Worm (Caenorhabditis elegans) whole organism, young adult: ENCODE results near the gene spe-6.

Source experiments
- B0019.2 ChIP-seq: fragments of 200-800 bp; sonication (Bioruptor generic); conservative IDR thresholded peaks from 2 replicates; pipeline ENCODE4 v1.3.6; 2022; ENCODE audit warnings: missing genetic modification reagents, missing genetic modification characterization, missing compliant biosample characterization
- B0261.1 ChIP-seq: sonication (generic microtip); optimal IDR thresholded peaks from 2 replicates; lab custom pipeline; 2016; ENCODE audit warnings: mild to moderate bottlenecking, missing genetic modification characterization, moderate library complexity, missing compliant biosample characterization
- D2030.7 ChIP-seq: fragments of 200-800 bp; sonication (Bioruptor generic); IDR thresholded peaks from 2 replicates; pipeline ENCODE4 v1.3.6; 2022; ENCODE audit warnings: missing genetic modification reagents, missing genetic modification characterization, missing compliant biosample characterization
- F10E7.11 ChIP-seq: sonication (generic microtip); optimal IDR thresholded peaks from 2 replicates; lab custom pipeline; 2017; ENCODE audit warnings: mild to moderate bottlenecking, missing genetic modification characterization, moderate library complexity, missing compliant biosample characterization
- F33H1.4 ChIP-seq: fragments of 200-800 bp; sonication (Bioruptor generic); IDR thresholded peaks from 2 replicates; pipeline ENCODE4 v1.3.6; 2022; ENCODE audit warnings: missing genetic modification reagents, missing genetic modification characterization, missing compliant biosample characterization
- F39B2.1 ChIP-seq: fragments of 200-800 bp; sonication (Bioruptor generic); IDR thresholded peaks from 2 replicates; pipeline ENCODE4 v1.3.6; 2022; ENCODE audit warnings: missing genetic modification reagents, missing genetic modification characterization, missing compliant biosample characterization
- F55B11.4 ChIP-seq: sonication (generic microtip); optimal IDR thresholded peaks from 2 replicates; lab custom pipeline; 2016; ENCODE audit warnings: missing compliant biosample characterization, missing genetic modification characterization, borderline replicate concordance; ENCODE audit not compliant: insufficient read depth
- Y53F4B.3 ChIP-seq: fragments of 200-800 bp; sonication (Bioruptor generic); IDR thresholded peaks from 2 replicates; pipeline ENCODE4 v1.3.6; 2022; ENCODE audit warnings: missing genetic modification reagents, missing genetic modification characterization, missing compliant biosample characterization
- Y53G8AR.9 ChIP-seq: fragments of 200-800 bp; sonication (Bioruptor generic); conservative IDR thresholded peaks from 2 replicates; pipeline ENCODE4 v1.3.6; 2022; ENCODE audit warnings: missing genetic modification reagents, missing genetic modification characterization, missing compliant biosample characterization
- Y67H2A.10 ChIP-seq: fragments of 200-800 bp; sonication (Bioruptor generic); conservative IDR thresholded peaks from 2 replicates; pipeline ENCODE4 v1.3.6; 2022; ENCODE audit warnings: missing genetic modification reagents, missing genetic modification characterization, missing compliant biosample characterization
- aptf-3 ChIP-seq: fragments of 200-800 bp; sonication (Bioruptor generic); IDR thresholded peaks from 2 replicates; pipeline ENCODE4 v1.3.6; 2022; ENCODE audit warnings: missing genetic modification characterization, missing compliant biosample characterization
- attf-6 ChIP-seq: fragments of 200-800 bp; sonication (Bioruptor generic); IDR thresholded peaks from 2 replicates; pipeline ENCODE4 v1.3.6; 2022; ENCODE audit warnings: missing genetic modification reagents, missing genetic modification characterization, missing compliant biosample characterization
- ccch-3 ChIP-seq: fragments of 200-800 bp; sonication (Bioruptor generic); optimal IDR thresholded peaks from 2 replicates; lab custom pipeline; 2018; ENCODE audit warnings: mild to moderate bottlenecking, missing genetic modification characterization, missing compliant biosample characterization
- cebp-1 ChIP-seq, 2 experiments: fragments of 200-800 bp in 1 of 2; sonication (Bioruptor generic) in 1 of 2; sonication (generic microtip) in 1 of 2; IDR thresholded peaks in 1 of 2; optimal IDR thresholded peaks in 1 of 2; 2 replicates each; pipeline versions ENCODE4 v1.3.6 to Lab custom; 2017 to 2022; ENCODE audit warnings: missing compliant biosample characterization in 2 of 2, missing genetic modification characterization in 2 of 2, mild to moderate bottlenecking in 1 of 2, missing genetic modification reagents in 1 of 2, moderate library complexity in 1 of 2
- cebp-2 ChIP-seq: fragments of 200-800 bp; sonication (Bioruptor generic); IDR thresholded peaks from 2 replicates; pipeline ENCODE4 v1.3.6; 2022; ENCODE audit warnings: missing genetic modification characterization, missing compliant biosample characterization
- ceh-100 ChIP-seq: fragments of 200-800 bp; sonication (Bioruptor generic); IDR thresholded peaks from 2 replicates; pipeline ENCODE4 v1.3.6; 2022; ENCODE audit warnings: missing genetic modification reagents, missing genetic modification characterization, missing compliant biosample characterization
- chd-7 ChIP-seq: sonication (generic microtip); optimal IDR thresholded peaks from 2 replicates; lab custom pipeline; 2016; ENCODE audit warnings: mild to moderate bottlenecking, missing genetic modification characterization, moderate library complexity, missing compliant biosample characterization
- dpff-1 ChIP-seq: sonication (generic microtip); optimal IDR thresholded peaks from 2 replicates; lab custom pipeline; 2017; ENCODE audit warnings: mild to moderate bottlenecking, missing genetic modification characterization, missing compliant biosample characterization
- dpl-1 ChIP-seq: fragments of 150-350 bp; optimal IDR thresholded peaks from 2 replicates; lab custom pipeline; 2014; ENCODE audit warnings: missing biosample characterization, missing genetic modification reagents, missing genetic modification characterization
- egl-18 ChIP-seq: fragments of 200-800 bp; sonication (Bioruptor generic); IDR thresholded peaks from 2 replicates; pipeline ENCODE4 v1.3.6; 2022; ENCODE audit warnings: missing genetic modification reagents, missing genetic modification characterization, missing compliant biosample characterization
- ets-4 ChIP-seq: fragments of 200-800 bp; sonication (Bioruptor generic); optimal IDR thresholded peaks from 2 replicates; lab custom pipeline; 2018; ENCODE audit warnings: mild to moderate bottlenecking, missing genetic modification characterization, missing compliant biosample characterization
- hlh-26 ChIP-seq: fragments of 200-800 bp; sonication (Bioruptor generic); conservative IDR thresholded peaks from 2 replicates; pipeline ENCODE4 v1.3.6; 2022; ENCODE audit warnings: missing genetic modification reagents, missing genetic modification characterization, missing compliant biosample characterization
- hmg-1.2 ChIP-seq: fragments of 200-800 bp; sonication (Bioruptor generic); IDR thresholded peaks from 2 replicates; pipeline ENCODE4 v1.3.6; 2022; ENCODE audit warnings: missing genetic modification reagents, missing genetic modification characterization, missing compliant biosample characterization
- hmg-20 ChIP-seq: fragments of 200-800 bp; sonication (Bioruptor generic); IDR thresholded peaks from 2 replicates; pipeline ENCODE4 v1.3.6; 2022; ENCODE audit warnings: missing genetic modification reagents, missing genetic modification characterization, missing compliant biosample characterization
- let-526 ChIP-seq: fragments of 200-800 bp; sonication (Bioruptor generic); IDR thresholded peaks from 2 replicates; pipeline ENCODE4 v1.3.6; 2022; ENCODE audit warnings: missing genetic modification reagents, missing genetic modification characterization, missing compliant biosample characterization
- let-607 ChIP-seq, 2 experiments: fragments of 200-800 bp in 1 of 2; sonication (Bioruptor generic) in 1 of 2; sonication (generic microtip) in 1 of 2; optimal IDR thresholded peaks; 2 replicates each; lab custom pipeline; 2016 to 2018; ENCODE audit warnings: mild to moderate bottlenecking in 2 of 2, missing compliant biosample characterization in 2 of 2, missing genetic modification characterization in 2 of 2, moderate library complexity in 2 of 2, missing genotype in 1 of 2
- lin-35 ChIP-seq, 3 experiments: fragments of 150-350 bp in 2 of 3; sonication (generic microtip) in 1 of 3; optimal IDR thresholded peaks; 2 replicates each; lab custom pipeline; 2014 to 2018; ENCODE audit warnings: missing biosample characterization in 3 of 3, missing genetic modification characterization in 3 of 3, missing genetic modification reagents in 3 of 3
- lin-54 ChIP-seq: fragments of 200-800 bp; sonication (Bioruptor generic); optimal IDR thresholded peaks from 2 replicates; lab custom pipeline; 2018; ENCODE audit warnings: mild to moderate bottlenecking, missing genetic modification characterization, missing compliant biosample characterization
- lsl-1 ChIP-seq: fragments of 200-800 bp; sonication (Bioruptor generic); optimal IDR thresholded peaks from 2 replicates; lab custom pipeline; 2018; ENCODE audit warnings: mild to moderate bottlenecking, missing genetic modification characterization, moderate library complexity, missing compliant biosample characterization
- madf-3 ChIP-seq: fragments of 200-800 bp; sonication (Bioruptor generic); IDR thresholded peaks from 2 replicates; pipeline ENCODE4 v1.3.6; 2022; ENCODE audit warnings: missing genetic modification reagents, missing genetic modification characterization, missing compliant biosample characterization
- mcd-1 ChIP-seq: fragments of 200-800 bp; sonication (Bioruptor generic); IDR thresholded peaks from 2 replicates; pipeline ENCODE4 v1.3.6; 2022; ENCODE audit warnings: missing genetic modification reagents, missing genetic modification characterization, missing compliant biosample characterization
- mel-28 ChIP-seq: sonication (generic microtip); optimal IDR thresholded peaks from 2 replicates; lab custom pipeline; 2016; ENCODE audit warnings: borderline replicate concordance, mild to moderate bottlenecking, missing genetic modification characterization, missing compliant biosample characterization
- nfya-1 ChIP-seq: sonication (generic microtip); optimal IDR thresholded peaks from 2 replicates; lab custom pipeline; 2017; ENCODE audit warnings: antibody characterized with exemption, missing compliant biosample characterization, missing genetic modification characterization, borderline replicate concordance; ENCODE audit not compliant: insufficient read depth
- nfyb-1 ChIP-seq: fragments of 200-800 bp; sonication (Bioruptor generic); IDR thresholded peaks from 2 replicates; pipeline ENCODE4 v1.3.6; 2022; ENCODE audit warnings: missing genetic modification reagents, missing genetic modification characterization, missing compliant biosample characterization
- nhr-120 ChIP-seq: fragments of 200-800 bp; sonication (Bioruptor generic); IDR thresholded peaks from 2 replicates; pipeline ENCODE4 v1.3.6; 2022; ENCODE audit warnings: missing genetic modification characterization, missing compliant biosample characterization
- rcor-1 ChIP-seq: fragments of 200-800 bp; sonication (Bioruptor generic); IDR thresholded peaks from 2 replicates; pipeline ENCODE4 v1.3.6; 2022; ENCODE audit warnings: missing genetic modification reagents, missing genetic modification characterization, missing compliant biosample characterization
- sdz-38 ChIP-seq: sonication (generic microtip); optimal IDR thresholded peaks from 2 replicates; lab custom pipeline; 2016; ENCODE audit warnings: missing genotype, missing genetic modification characterization, missing compliant biosample characterization
- somi-1 ChIP-seq: fragments of 200-800 bp; sonication (Bioruptor generic); optimal IDR thresholded peaks from 2 replicates; lab custom pipeline; 2018; ENCODE audit warnings: mild to moderate bottlenecking, missing genetic modification characterization, missing compliant biosample characterization
- tlf-1 ChIP-seq: fragments of 200-800 bp; sonication (Bioruptor generic); optimal IDR thresholded peaks from 2 replicates; lab custom pipeline; 2018; ENCODE audit warnings: mild to moderate bottlenecking, missing genetic modification characterization, missing compliant biosample characterization
- unc-130 ChIP-seq: sonication (generic microtip); optimal IDR thresholded peaks from 2 replicates; lab custom pipeline; 2016; ENCODE audit warnings: missing genetic modification reagents, missing genetic modification characterization, missing compliant biosample characterization
- unc-62 ChIP-seq: fragments of 150-350 bp; optimal IDR thresholded peaks from 2 replicates; lab custom pipeline; 2014; ENCODE audit warnings: missing biosample characterization, missing genetic modification reagents, missing genetic modification characterization
- ztf-22 ChIP-seq: fragments of 200-800 bp; sonication (Bioruptor generic); optimal IDR thresholded peaks from 2 replicates; lab custom pipeline; 2018; ENCODE audit warnings: mild to moderate bottlenecking, missing genetic modification characterization, moderate library complexity, missing compliant biosample characterization
- ztf-26 ChIP-seq: sonication (generic microtip); optimal IDR thresholded peaks from 2 replicates; lab custom pipeline; 2017; ENCODE audit warnings: missing genetic modification characterization, missing compliant biosample characterization
- ztf-28 ChIP-seq: fragments of 200-800 bp; sonication (Bioruptor generic); IDR thresholded peaks from 2 replicates; pipeline ENCODE4 v1.3.6; 2022; ENCODE audit warnings: missing genetic modification reagents, missing genetic modification characterization, missing compliant biosample characterization
- ztf-6 ChIP-seq: fragments of 200-800 bp; sonication (Bioruptor generic); IDR thresholded peaks from 2 replicates; pipeline ENCODE4 v1.3.6; 2022; ENCODE audit warnings: missing genetic modification reagents, missing genetic modification characterization, missing compliant biosample characterization

Gene spe-6

ce11 chrIII:11505213-11505612 lies at the start of gene spe-6, which contains the start of gene Y66D12A.21:
Gene spe-6 (plus strand): TSS chrIII:11505488.
Gene Y66D12A.21 (minus strand): TSS chrIII:11505302.
- TF ChIP-seq ztf-28 (GFP tag; lab: Robert Waterston, UW) (no peak), let-607 (tag; optimal IDR thresholded peaks at IDR 0.05; lab: Kevin White, UChicago) (no peak), ccch-3 (GFP tag; lab: Kevin White, UChicago) (no peak), D2030.7 (no peak), F39B2.1 (GFP tag; lab: Robert Waterston, UW) (no peak), ztf-6 (GFP tag; lab: Robert Waterston, UW) (no peak), ztf-26 (tag; lab: Kevin White, UChicago) (no peak), lin-54 (GFP tag; lab: Kevin White, UChicago) (peak; percentile 20), hmg-20 (no peak), lin-35 (GFP tag; optimal IDR thresholded peaks at IDR 0.05; lab: Kevin White, UChicago) (no peak), ceh-100 (GFP tag; lab: Robert Waterston, UW) (no peak), nfya-1 (tag; lab: Kevin White, UChicago) (no peak), hmg-1.2 (peak; percentile 15; the same call in 1 of the 2 replicates), mcd-1 (peak; percentile 74), B0019.2 (GFP tag; lab: Robert Waterston, UW) (no peak), Y67H2A.10 (GFP tag; lab: Robert Waterston, UW) (no peak), Y53G8AR.9 (GFP tag; lab: Robert Waterston, UW) (no peak), tlf-1 (GFP tag; lab: Kevin White, UChicago) (no peak), Y53F4B.3 (GFP tag; lab: Robert Waterston, UW) (no peak), attf-6 (GFP tag; lab: Robert Waterston, UW) (no peak), unc-130 (GFP tag; lab: Kevin White, UChicago) (no peak), cebp-2 (GFP tag; lab: Robert Waterston, UW) (no peak), unc-62 (GFP tag; lab: Kevin White, UChicago) (no peak)

DNA sequence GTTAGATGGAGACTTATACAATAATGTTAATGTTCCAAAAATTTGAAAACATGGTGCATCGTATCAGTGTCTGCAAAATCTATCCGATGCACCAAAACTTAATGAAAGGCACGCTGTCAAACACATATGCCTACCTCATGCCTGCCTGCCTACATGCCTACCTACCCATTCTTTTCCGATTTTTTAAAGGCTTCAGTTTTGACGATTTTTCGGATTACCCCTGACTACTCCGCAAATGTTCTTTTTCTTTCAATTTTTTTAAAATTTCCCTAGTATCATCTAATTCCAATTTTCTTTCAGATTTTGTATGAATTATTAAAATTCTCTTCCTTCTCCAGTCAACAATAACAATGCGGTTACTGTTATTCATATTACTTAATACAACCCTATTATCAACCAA lies 48.7 kb upstream of the spe-6 start, which contains the start of gene plr-1:
plr-1 (plus strand) TSS at position 301 of the 400 bp plus-strand sequence.
- TF ChIP-seq ztf-26 (tag; lab: Kevin White, UChicago): no peak
- TF ChIP-seq ztf-22 (GFP tag; lab: Kevin White, UChicago): no peak
- no peak for TF ChIP-seq unc-62 (GFP tag; lab: Kevin White, UChicago)
- TF ChIP-seq lsl-1 (GFP tag; lab: Kevin White, UChicago): no peak
- TF ChIP-seq cebp-1 (GFP tag; IDR thresholded peaks at IDR 0.05; lab: Robert Waterston, UW): no peak
- no peak for TF ChIP-seq cebp-1 (tag; optimal IDR thresholded peaks at IDR 0.05; lab: Kevin White, UChicago)
- no peak for TF ChIP-seq rcor-1 (GFP tag; lab: Robert Waterston, UW)
- TF ChIP-seq B0019.2 (GFP tag; lab: Robert Waterston, UW): no peak
- no peak for TF ChIP-seq madf-3 (GFP tag; lab: Robert Waterston, UW)
- no peak for TF ChIP-seq F39B2.1 (GFP tag; lab: Robert Waterston, UW)
- no peak for TF ChIP-seq sdz-38 (tag; lab: Kevin White, UChicago)
- TF ChIP-seq dpl-1: no peak
- TF ChIP-seq B0261.1: no peak
- no peak for TF ChIP-seq dpff-1 (tag; lab: Kevin White, UChicago)
- TF ChIP-seq chd-7: no peak
- TF ChIP-seq nfya-1 (tag; lab: Kevin White, UChicago): no peak
- TF ChIP-seq somi-1: no peak
- no peak for TF ChIP-seq F55B11.4

DNA sequence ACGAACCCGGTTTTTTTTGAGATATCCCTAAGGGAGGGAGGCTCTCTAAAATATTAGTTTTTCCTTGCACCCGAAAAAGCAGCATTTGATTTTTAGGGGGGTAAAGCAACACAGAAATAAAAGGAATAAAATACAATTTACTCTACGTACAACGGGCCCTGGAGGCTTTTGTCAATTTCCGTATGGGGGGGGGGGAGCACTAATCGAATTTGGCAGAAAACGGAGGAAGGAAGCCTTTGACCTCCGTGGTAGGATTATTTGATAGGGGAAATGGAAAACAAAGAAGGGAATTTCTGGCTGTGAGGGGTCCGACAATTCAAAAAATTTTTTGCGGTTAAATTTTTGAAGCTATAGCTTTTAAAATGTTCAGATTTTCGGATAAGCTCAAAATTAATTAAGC lies 47.4 kb upstream of the spe-6 start:
- TF ChIP-seq let-607 (tag; optimal IDR thresholded peaks at IDR 0.05; lab: Kevin White, UChicago): no peak
- TF ChIP-seq egl-18 (GFP tag; lab: Robert Waterston, UW): no peak
- TF ChIP-seq ets-4 (GFP tag; lab: Kevin White, UChicago): no peak
- TF ChIP-seq F10E7.11 (tag; lab: Kevin White, UChicago): no peak
- no peak for TF ChIP-seq nhr-120 (GFP tag; lab: Robert Waterston, UW)
- TF ChIP-seq let-526: no peak
- TF ChIP-seq F33H1.4: no peak
- TF ChIP-seq mcd-1: no peak
- no peak for TF ChIP-seq nfyb-1
- TF ChIP-seq F39B2.1 (GFP tag; lab: Robert Waterston, UW): no peak
- TF ChIP-seq hlh-26 (GFP tag; lab: Robert Waterston, UW): no peak
- TF ChIP-seq aptf-3 (GFP tag; lab: Robert Waterston, UW): no peak
- TF ChIP-seq B0261.1: no peak
- TF ChIP-seq mel-28 (tag; lab: Kevin White, UChicago): no peak
